Worm (Caenorhabditis elegans) whole organism, L3 larva: ENCODE results near the gene paa-1.

Source experiments
- aly-2 ChIP-seq: fragments of 150-350 bp; optimal IDR thresholded peaks from 2 replicates; lab custom pipeline; 2014; ENCODE audit warnings: missing biosample characterization, missing genetic modification characterization
- ceh-28 ChIP-seq: fragments of 150-350 bp; optimal IDR thresholded peaks from 2 replicates; lab custom pipeline; 2014; ENCODE audit warnings: missing biosample characterization, missing genetic modification reagents, missing genetic modification characterization
- ceh-9 ChIP-seq: sonication (generic microtip); optimal IDR thresholded peaks from 2 replicates; lab custom pipeline; 2018; ENCODE audit warnings: missing biosample characterization, missing genetic modification characterization
- daf-12 ChIP-seq: fragments of 150-350 bp; optimal IDR thresholded peaks from 2 replicates; lab custom pipeline; 2014; ENCODE audit warnings: missing biosample characterization, missing genetic modification reagents, missing genetic modification characterization
- egl-27 ChIP-seq: sonication (generic microtip); optimal IDR thresholded peaks from 4 replicates; lab custom pipeline; 2017; ENCODE audit warnings: missing biosample characterization, missing genetic modification reagents, missing genetic modification characterization
- egl-5 ChIP-seq: fragments of 150-350 bp; optimal IDR thresholded peaks from 2 replicates; lab custom pipeline; 2017; ENCODE audit warnings: missing biosample characterization, missing genetic modification reagents, missing genetic modification characterization, inconsistent platforms
- elt-2 ChIP-seq: sonication (generic microtip); optimal IDR thresholded peaks from 2 replicates; lab custom pipeline; 2016; ENCODE audit warnings: missing genetic modification reagents, mild to moderate bottlenecking, missing genetic modification characterization, missing compliant biosample characterization
- eor-1 ChIP-seq, 2 experiments: fragments of 150-350 bp; optimal IDR thresholded peaks; 2 replicates each; lab custom pipeline; 2014 to 2018; ENCODE audit warnings: missing biosample characterization in 2 of 2, missing genetic modification characterization in 2 of 2
- fkh-2 ChIP-seq: fragments of 150-350 bp; optimal IDR thresholded peaks from 2 replicates; lab custom pipeline; 2014; ENCODE audit warnings: missing biosample characterization, missing genetic modification reagents, missing genetic modification characterization
- hmg-11 ChIP-seq: sonication (generic microtip); optimal IDR thresholded peaks from 2 replicates; lab custom pipeline; 2016; ENCODE audit warnings: missing genetic modification characterization, missing compliant biosample characterization
- jun-1 ChIP-seq: fragments of 150-350 bp; optimal IDR thresholded peaks from 2 replicates; lab custom pipeline; 2014; ENCODE audit warnings: missing biosample characterization, missing genetic modification reagents, missing genetic modification characterization
- lin-15B ChIP-seq: fragments of 150-350 bp; optimal IDR thresholded peaks from 2 replicates; lab custom pipeline; 2014; ENCODE audit warnings: missing biosample characterization, missing genetic modification characterization
- lin-39 ChIP-seq: fragments of 150-350 bp; optimal IDR thresholded peaks from 2 replicates; lab custom pipeline; 2018; ENCODE audit warnings: missing biosample characterization, missing genetic modification reagents, missing genetic modification characterization
- lsy-12 ChIP-seq: sonication (generic microtip); optimal IDR thresholded peaks from 2 replicates; lab custom pipeline; 2016; ENCODE audit warnings: mild to moderate bottlenecking, missing genetic modification characterization, missing compliant biosample characterization
- mml-1 ChIP-seq: fragments of 150-350 bp; sonication (generic microtip); optimal IDR thresholded peaks from 3 replicates; lab custom pipeline; 2014; ENCODE audit warnings: missing biosample characterization, missing genetic modification characterization
- nfya-1 ChIP-seq: sonication (generic microtip); optimal IDR thresholded peaks from 2 replicates; lab custom pipeline; 2017; ENCODE audit warnings: missing genetic modification characterization, mild to moderate bottlenecking, missing compliant biosample characterization, antibody characterized with exemption, moderate library complexity; ENCODE audit not compliant: insufficient read depth
- nhr-12 ChIP-seq: fragments of 150-350 bp; optimal IDR thresholded peaks from 2 replicates; lab custom pipeline; 2014; ENCODE audit warnings: missing biosample characterization, missing genetic modification characterization
- nhr-237 ChIP-seq: fragments of 150-350 bp; optimal IDR thresholded peaks from 2 replicates; lab custom pipeline; 2014; ENCODE audit warnings: missing biosample characterization, missing genetic modification characterization
- nhr-25 ChIP-seq: sonication (generic microtip); optimal IDR thresholded peaks from 2 replicates; lab custom pipeline; 2017; ENCODE audit warnings: missing biosample characterization, missing genetic modification characterization
- nhr-43 ChIP-seq: sonication (generic microtip); optimal IDR thresholded peaks from 2 replicates; lab custom pipeline; 2016; ENCODE audit warnings: mild to moderate bottlenecking, missing genetic modification characterization, missing compliant biosample characterization; ENCODE audit not compliant: poor library complexity, severe bottlenecking
- nhr-67 ChIP-seq: fragments of 150-350 bp; optimal IDR thresholded peaks from 2 replicates; lab custom pipeline; 2014; ENCODE audit warnings: missing biosample characterization, missing genetic modification characterization
- nhr-76 ChIP-seq: fragments of 150-350 bp; sonication (generic microtip); optimal IDR thresholded peaks from 5 replicates; lab custom pipeline; 2014; ENCODE audit warnings: missing biosample characterization, missing genetic modification characterization
- nhr-77 ChIP-seq: fragments of 150-350 bp; optimal IDR thresholded peaks from 2 replicates; lab custom pipeline; 2014; ENCODE audit warnings: missing biosample characterization, missing genetic modification characterization
- pha-4 ChIP-seq: fragments of 150-350 bp; optimal IDR thresholded peaks from 2 replicates; lab custom pipeline; 2014; ENCODE audit warnings: missing biosample characterization, missing genetic modification reagents, missing genetic modification characterization
- pqm-1 ChIP-seq: fragments of 150-350 bp; optimal IDR thresholded peaks from 2 replicates; lab custom pipeline; 2017; ENCODE audit warnings: missing biosample characterization, missing genetic modification characterization, inconsistent platforms
- sea-2 ChIP-seq: fragments of 150-350 bp; sonication (generic microtip); optimal IDR thresholded peaks from 4 replicates; lab custom pipeline; 2014; ENCODE audit warnings: missing biosample characterization, missing genetic modification reagents, missing genetic modification characterization
- skn-1 ChIP-seq: fragments of 150-350 bp; optimal IDR thresholded peaks from 2 replicates; lab custom pipeline; 2014; ENCODE audit warnings: missing biosample characterization, missing genetic modification characterization
- snpc-4 ChIP-seq: fragments of 150-350 bp; optimal IDR thresholded peaks from 2 replicates; lab custom pipeline; 2014; ENCODE audit warnings: missing biosample characterization, missing genetic modification characterization
- unc-62 ChIP-seq: fragments of 150-350 bp; sonication (generic microtip); optimal IDR thresholded peaks from 4 replicates; lab custom pipeline; 2014; ENCODE audit warnings: missing biosample characterization, missing genetic modification reagents, missing genetic modification characterization
- zag-1 ChIP-seq: fragments of 150-350 bp; optimal IDR thresholded peaks from 2 replicates; lab custom pipeline; 2014; ENCODE audit warnings: missing biosample characterization, missing genetic modification characterization
- ztf-11 ChIP-seq: fragments of 150-350 bp; optimal IDR thresholded peaks from 2 replicates; lab custom pipeline; 2014; ENCODE audit warnings: missing biosample characterization, missing genetic modification characterization
- ztf-4 ChIP-seq: fragments of 150-350 bp; optimal IDR thresholded peaks from 2 replicates; lab custom pipeline; 2014; ENCODE audit warnings: missing biosample characterization, missing genetic modification characterization

Gene paa-1

ce11 chrIII:5450430-5450829 is at the start of gene paa-1:
TSS of gene paa-1 (plus strand) at chrIII:5450730.
- no peak for TF ChIP-seq nhr-237
- no peak for TF ChIP-seq hmg-11 (tag; lab: Kevin White, UChicago)
- no peak for TF ChIP-seq jun-1 (tag; lab: Kevin White, UChicago)
- no peak for TF ChIP-seq egl-27 (tag; lab: Kevin White, UChicago)
- TF ChIP-seq nhr-67 (tag; lab: Kevin White, UChicago), result no peak
- TF ChIP-seq unc-62 (GFP tag; lab: Kevin White, UChicago), result no peak
- TF ChIP-seq sea-2 (GFP tag; lab: Kevin White, UChicago), result no peak
- no peak for TF ChIP-seq snpc-4 (tag; lab: Kevin White, UChicago)
- no peak for TF ChIP-seq pqm-1 (tag; lab: Kevin White, UChicago)

- TF ChIP-seq hmg-11 (tag; lab: Kevin White, UChicago) (no peak), nhr-77 (tag; lab: Kevin White, UChicago) (no peak), egl-5 (tag; lab: Kevin White, UChicago) (no peak), lsy-12 (no peak), aly-2 (tag; lab: Kevin White, UChicago) (no peak), nhr-12 (no peak), skn-1 (tag; lab: Kevin White, UChicago) (no peak), lin-39 (tag; lab: Kevin White, UChicago) (no peak), ztf-11 (no peak), ztf-4 (no peak), pqm-1 (tag; lab: Kevin White, UChicago) (no peak), eor-1 (tag; optimal IDR thresholded peaks at IDR 0.05; lab: Kevin White, UChicago) (no peak), lin-15B (tag; lab: Kevin White, UChicago) (no peak), nfya-1 (tag; lab: Kevin White, UChicago) (no peak), snpc-4 (tag; lab: Kevin White, UChicago) (no peak)
- TF ChIP-seq, all 47 proteins: peak for 0
Measured at ce11 chrIII:5402419-5402818, 48.1 kb upstream of the paa-1 start.

DNA sequence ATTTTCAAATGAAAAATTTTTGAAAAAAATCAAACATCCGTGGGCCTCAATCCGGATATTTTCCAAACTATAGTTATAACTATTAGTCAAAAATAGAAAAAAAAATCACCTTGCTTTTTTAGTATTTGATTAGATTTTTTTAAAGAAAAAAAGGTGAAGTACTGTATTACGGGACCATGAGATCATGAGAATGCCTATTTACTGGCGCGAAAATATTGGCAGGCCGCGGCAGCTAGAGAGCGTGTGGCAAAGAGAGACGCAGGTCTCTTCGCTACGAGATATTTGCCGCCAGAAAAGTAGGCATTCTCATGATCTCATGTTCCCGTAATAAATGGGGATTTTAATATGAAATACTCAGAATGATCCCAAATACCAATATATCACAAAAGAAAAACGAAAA is 45.5 kb upstream of the paa-1 start:
- TF ChIP-seq elt-2 (tag; lab: Kevin White, UChicago) (no peak), mml-1 (tag; lab: Kevin White, UChicago) (no peak), lin-15B (tag; lab: Kevin White, UChicago) (no peak), skn-1 (tag; lab: Kevin White, UChicago) (no peak), eor-1 (tag; optimal IDR thresholded peaks at IDR 0.05; lab: Kevin White, UChicago) (no peak), lin-39 (tag; lab: Kevin White, UChicago) (no peak), ceh-28 (tag; lab: Kevin White, UChicago) (no peak), jun-1 (tag; lab: Kevin White, UChicago) (no peak), nhr-76 (tag; lab: Kevin White, UChicago) (no peak), aly-2 (tag; lab: Kevin White, UChicago) (no peak), daf-12 (tag; lab: Kevin White, UChicago) (no peak), nfya-1 (tag; lab: Kevin White, UChicago) (no peak), pqm-1 (tag; lab: Kevin White, UChicago) (no peak)

ce11 chrIII:5405628-5406084 is 44.9 kb upstream of the paa-1 start, which contains the start of the genes W03A5.2 and Y32H12A.8:
TSS of gene W03A5.2 (plus strand) at chrIII:5406034.
TSS of gene Y32H12A.8 (minus strand) at chrIII:5406037.
- TF ChIP-seq ceh-28 (tag; lab: Kevin White, UChicago) (no peak), ceh-9 (tag; lab: Kevin White, UChicago) (no peak), hmg-11 (tag; lab: Kevin White, UChicago) (peak; percentile 34), eor-1 (tag; optimal IDR thresholded peaks at IDR 0.05; lab: Kevin White, UChicago) (no peak), zag-1 (tag; lab: Kevin White, UChicago) (no peak), nhr-77 (tag; lab: Kevin White, UChicago) (no peak), lin-39 (tag; lab: Kevin White, UChicago) (peak; percentile 30), pqm-1 (tag; lab: Kevin White, UChicago) (no peak), unc-62 (GFP tag; lab: Kevin White, UChicago) (no peak), nhr-43 (tag; lab: Kevin White, UChicago) (no peak), nhr-67 (tag; lab: Kevin White, UChicago) (no peak), nfya-1 (tag; lab: Kevin White, UChicago) (peak; percentile 79), daf-12 (tag; lab: Kevin White, UChicago) (no peak), nhr-76 (tag; lab: Kevin White, UChicago) (no peak), elt-2 (tag; lab: Kevin White, UChicago) (peak; percentile 41), lsy-12 (no peak), skn-1 (tag; lab: Kevin White, UChicago) (no peak), nhr-25 (tag; lab: Kevin White, UChicago) (peak; percentile 47), lin-15B (tag; lab: Kevin White, UChicago) (peak; percentile 68), pha-4 (tag; lab: Kevin White, UChicago) (peak; percentile 62), fkh-2 (no peak)
- TF ChIP-seq, all 47 proteins: peak for 7
